Worm (Caenorhabditis elegans): ENCODE results near the gene F01G4.6.

F01G4.6 gene

DNA sequence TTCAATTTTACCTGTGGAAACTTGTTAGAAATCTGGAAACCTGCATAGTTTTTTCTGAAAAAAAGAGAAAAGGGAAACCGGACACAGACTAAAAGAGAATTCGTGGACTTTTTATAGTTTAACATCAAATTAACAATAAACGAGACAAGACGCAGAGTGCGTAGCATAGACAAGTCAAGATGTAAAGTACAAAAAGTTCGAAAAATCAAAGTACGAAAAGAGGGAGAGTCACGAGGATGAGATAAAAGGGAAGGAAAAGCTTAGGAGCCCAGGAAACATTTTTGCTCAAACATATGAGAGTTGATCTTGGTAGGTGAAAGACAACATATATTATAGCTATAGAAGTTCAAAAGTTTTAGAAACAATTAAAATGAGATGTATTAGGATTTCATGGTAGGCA, 51.5 kb downstream of the F01G4.6 start, which contains the start of gene M7.12:
Gene M7.12 (minus strand): TSS at position 188 of the 400 bp plus-strand sequence.
- peak; percentile 34 for TF ChIP-seq nhr-47 (tag; optimal IDR thresholded peaks at IDR 0.05)
- TF ChIP-seq dsc-1 (tag; optimal IDR thresholded peaks at IDR 0.05) = peak; percentile 54
- TF ChIP-seq xbp-1 (tag; optimal IDR thresholded peaks at IDR 0.05) = peak; percentile 1
- TF ChIP-seq ceh-82 (tag; optimal IDR thresholded peaks at IDR 0.05) = peak in 1 of 3 experiments; percentile 7
- peak; percentile 48 for TF ChIP-seq fkh-8 (tag; optimal IDR thresholded peaks at IDR 0.05)
- peak; percentile 37 for TF ChIP-seq snu-23 (GFP tag; optimal IDR thresholded peaks at IDR 0.05)
- peak; percentile 41 for TF ChIP-seq rnt-1 (tag; optimal IDR thresholded peaks at IDR 0.05)
- peak; percentile 10 for TF ChIP-seq mep-1 (tag; optimal IDR thresholded peaks at IDR 0.05)
- TF ChIP-seq nhr-85 (tag) = no peak
- peak; percentile 47 for TF ChIP-seq nhr-20 (tag; optimal IDR thresholded peaks at IDR 0.05)
- TF ChIP-seq nhr-19 (GFP tag; conservative IDR thresholded peaks at IDR 0.05) = peak; percentile 53
- TF ChIP-seq swsn-7 (tag; optimal IDR thresholded peaks at IDR 0.05) = peak; percentile 20
- no peak for TF ChIP-seq mab-9 (GFP tag; IDR thresholded peaks at IDR 0.05)
- TF ChIP-seq nhr-71 (tag; optimal IDR thresholded peaks at IDR 0.05) = peak; percentile 69
- peak in 1 of 2 experiments; percentile 12 for TF ChIP-seq lsy-2 (tag; optimal IDR thresholded peaks at IDR 0.05)
- peak; percentile 63 for TF ChIP-seq lin-14 (GFP tag; optimal IDR thresholded peaks at IDR 0.05)
- TF ChIP-seq mef-2 (tag; optimal IDR thresholded peaks at IDR 0.05) = no peak
- no peak for TF ChIP-seq ama-1 (optimal IDR thresholded peaks at IDR 0.05)

All from whole organism, L1 larva.